Worm (Caenorhabditis elegans) whole organism, L1 larva: ENCODE measurements around the gene T14G12.12.

Source experiments
- dsc-1 ChIP-seq: sonication (generic microtip); optimal IDR thresholded peaks from 2 replicates; lab custom pipeline; 2016; ENCODE audit warnings: mild to moderate bottlenecking, missing genetic modification characterization, missing compliant biosample characterization
- jun-1 ChIP-seq: fragments of 150-350 bp; optimal IDR thresholded peaks from 2 replicates; lab custom pipeline; 2014; ENCODE audit warnings: missing biosample characterization, missing genetic modification reagents, missing genetic modification characterization
- sup-37 ChIP-seq: fragments of 200-800 bp; sonication (Bioruptor generic); optimal IDR thresholded peaks from 2 replicates; lab custom pipeline; 2018; ENCODE audit warnings: mild to moderate bottlenecking, missing genetic modification characterization, missing compliant biosample characterization

DNA sequence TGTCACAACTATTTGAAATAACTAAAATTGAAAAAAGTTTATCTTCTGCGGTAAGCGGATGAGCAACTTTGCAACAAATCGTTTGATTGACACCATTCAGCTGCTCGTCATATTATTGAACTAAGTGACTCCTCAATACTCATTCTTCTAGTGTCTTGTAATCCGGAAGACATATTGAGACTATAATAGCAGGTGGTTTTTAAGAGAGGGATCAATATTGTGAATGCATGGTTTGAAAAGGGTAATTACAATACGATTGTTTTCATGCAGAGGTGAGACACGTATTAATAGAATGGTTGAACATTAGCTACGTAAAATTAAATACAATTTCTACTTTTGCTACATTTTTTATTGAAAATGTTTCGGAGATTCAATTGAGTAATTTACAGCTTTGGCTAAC is 15.1 kb downstream of the T14G12.12 start:
- TF ChIP-seq sup-37 (GFP tag; lab: Kevin White, UChicago) (no peak), dsc-1 (tag; lab: Kevin White, UChicago) (no peak), jun-1 (tag; lab: Kevin White, UChicago) (no peak)
